Worm (Caenorhabditis elegans) whole organism, L4 larva: Measurements from ENCODE around the gene hlh-13.

Source experiments
- D1046.2 ChIP-seq: fragments of 200-800 bp; sonication (Bioruptor generic); IDR thresholded peaks from 2 replicates; pipeline ENCODE4 v1.3.6; 2022; ENCODE audit warnings: missing genetic modification characterization, missing compliant biosample characterization
- F44E2.7 ChIP-seq: fragments of 200-800 bp; sonication (Bioruptor generic); IDR thresholded peaks from 2 replicates; pipeline ENCODE4 v2.1.2; 2022; ENCODE audit warnings: missing genetic modification characterization, missing compliant biosample characterization
- F49E8.2 ChIP-seq: sonication (generic microtip); optimal IDR thresholded peaks from 2 replicates; lab custom pipeline; 2016; ENCODE audit warnings: missing compliant biosample characterization, mild to moderate bottlenecking, missing genetic modification characterization, borderline replicate concordance
- Y5F2A.4 ChIP-seq: fragments of 200-800 bp; sonication (Bioruptor generic); optimal IDR thresholded peaks from 2 replicates; lab custom pipeline; 2018; ENCODE audit warnings: mild to moderate bottlenecking, missing genetic modification characterization, missing compliant biosample characterization
- ZK546.5 ChIP-seq, 2 experiments: sonication (generic microtip); optimal IDR thresholded peaks; 2 replicates each; lab custom pipeline; 2017; ENCODE audit warnings: missing biosample characterization in 2 of 2, missing genetic modification characterization in 2 of 2
- aha-1 ChIP-seq: fragments of 150-350 bp; peaks from one replicate; lab custom pipeline; 2014; ENCODE audit warnings: missing biosample characterization, missing genetic modification characterization
- ceh-62 ChIP-seq: sonication (generic microtip); optimal IDR thresholded peaks from 2 replicates; lab custom pipeline; 2017; ENCODE audit warnings: missing biosample characterization, missing genetic modification characterization
- daf-12 ChIP-seq: fragments of 150-350 bp; optimal IDR thresholded peaks from 2 replicates; lab custom pipeline; 2014; ENCODE audit warnings: missing biosample characterization, missing genetic modification reagents, missing genetic modification characterization
- daf-16 ChIP-seq, 3 experiments: sonication (generic microtip); optimal IDR thresholded peaks; 2 replicates each; lab custom pipeline; 2016 to 2017; ENCODE audit warnings: missing genetic modification characterization in 3 of 3, missing genetic modification reagents in 3 of 3, mild to moderate bottlenecking in 2 of 3, missing compliant biosample characterization in 2 of 3, missing biosample characterization in 1 of 3, moderate library complexity in 1 of 3
- dmd-6 ChIP-seq: fragments of 200-800 bp; sonication (Bioruptor generic); IDR thresholded peaks from 2 replicates; pipeline ENCODE4 v1.3.6; 2022; ENCODE audit warnings: missing genetic modification reagents, missing genetic modification characterization, missing compliant biosample characterization
- dmd-9 ChIP-seq: fragments of 200-800 bp; sonication (Bioruptor generic); IDR thresholded peaks from 2 replicates; pipeline ENCODE4 v1.3.6; 2022; ENCODE audit warnings: missing genetic modification reagents, missing genetic modification characterization, missing compliant biosample characterization
- dpl-1 ChIP-seq: fragments of 150-350 bp; optimal IDR thresholded peaks from 2 replicates; lab custom pipeline; 2014; ENCODE audit warnings: missing biosample characterization, missing genetic modification reagents, missing genetic modification characterization
- dve-1 ChIP-seq: sonication (generic microtip); optimal IDR thresholded peaks from 2 replicates; lab custom pipeline; 2017; ENCODE audit warnings: antibody characterized with exemption, mild to moderate bottlenecking, missing genetic modification characterization, missing compliant biosample characterization; ENCODE audit not compliant: insufficient read depth
- egl-27 ChIP-seq: sonication (generic microtip); optimal IDR thresholded peaks from 3 replicates; lab custom pipeline; 2017; ENCODE audit warnings: missing biosample characterization, missing genetic modification reagents, missing genetic modification characterization
- hif-1 ChIP-seq, 2 experiments: sonication (generic microtip); optimal IDR thresholded peaks; 2 replicates each; lab custom pipeline; 2016 to 2017; ENCODE audit warnings: missing compliant biosample characterization in 2 of 2, missing genetic modification characterization in 2 of 2, missing genetic modification reagents in 2 of 2, missing genotype in 2 of 2, mild to moderate bottlenecking in 1 of 2
- hlh-11 ChIP-seq: fragments of 200-800 bp; sonication (Bioruptor generic); optimal IDR thresholded peaks from 2 replicates; lab custom pipeline; 2018; ENCODE audit warnings: mild to moderate bottlenecking, missing genetic modification characterization, missing compliant biosample characterization
- hlh-30 ChIP-seq: sonication (generic microtip); optimal IDR thresholded peaks from 2 replicates; lab custom pipeline; 2017; ENCODE audit warnings: antibody characterized with exemption, mild to moderate bottlenecking, missing genetic modification characterization, missing compliant biosample characterization; ENCODE audit not compliant: insufficient read depth
- hmg-1.1 ChIP-seq: fragments of 200-800 bp; sonication (Bioruptor generic); IDR thresholded peaks from 2 replicates; pipeline ENCODE4 v1.3.6; 2022; ENCODE audit warnings: missing genetic modification reagents, missing genetic modification characterization, missing compliant biosample characterization
- lin-1 ChIP-seq: fragments of 200-800 bp; sonication (Bioruptor generic); IDR thresholded peaks from 2 replicates; pipeline ENCODE4 v1.3.6; 2022; ENCODE audit warnings: missing genetic modification reagents, missing genetic modification characterization, missing compliant biosample characterization
- lin-13 ChIP-seq: fragments of 150-350 bp; optimal IDR thresholded peaks from 2 replicates; lab custom pipeline; 2014; ENCODE audit warnings: missing biosample characterization, missing genetic modification reagents, missing genetic modification characterization
- lin-38 ChIP-seq: fragments of 200-800 bp; sonication (Bioruptor generic); IDR thresholded peaks from 2 replicates; pipeline ENCODE4 v1.3.6; 2022; ENCODE audit warnings: missing genetic modification reagents, missing genetic modification characterization, missing compliant biosample characterization
- lsy-2 ChIP-seq, 2 experiments: fragments of 150-350 bp in 1 of 2; sonication (generic microtip) in 1 of 2; optimal IDR thresholded peaks; 2 replicates each; lab custom pipeline; 2014 to 2017; ENCODE audit warnings: missing biosample characterization in 2 of 2, missing genetic modification characterization in 2 of 2
- madf-5 ChIP-seq, 2 experiments: fragments of 200-800 bp; sonication (Bioruptor generic); IDR thresholded peaks; 2 replicates each; pipeline ENCODE4 v1.3.6; 2022; ENCODE audit warnings: missing compliant biosample characterization in 2 of 2, missing genetic modification characterization in 2 of 2
- mdl-1 ChIP-seq, 2 experiments: fragments of 150-350 bp in 1 of 2; sonication (generic microtip) in 1 of 2; optimal IDR thresholded peaks; 2 replicates each; lab custom pipeline; 2014 to 2017; ENCODE audit warnings: missing biosample characterization in 2 of 2, missing genetic modification characterization in 2 of 2
- mep-1 ChIP-seq: fragments of 150-350 bp; sonication (generic microtip); optimal IDR thresholded peaks from 3 replicates; lab custom pipeline; 2014; ENCODE audit warnings: missing biosample characterization, missing genetic modification characterization
- mes-2 ChIP-seq: sonication (generic microtip); optimal IDR thresholded peaks from 2 replicates; lab custom pipeline; 2016; ENCODE audit warnings: missing genotype, mild to moderate bottlenecking, missing genetic modification characterization, missing compliant biosample characterization; ENCODE audit not compliant: poor library complexity, severe bottlenecking
- mxl-3 ChIP-seq: fragments of 200-800 bp; sonication (Bioruptor generic); optimal IDR thresholded peaks from 2 replicates; lab custom pipeline; 2018; ENCODE audit warnings: mild to moderate bottlenecking, missing genetic modification characterization, missing compliant biosample characterization
- nhr-237 ChIP-seq: sonication (generic microtip); optimal IDR thresholded peaks from 2 replicates; lab custom pipeline; 2017; ENCODE audit warnings: missing biosample characterization, missing genetic modification characterization
- nhr-28 ChIP-seq: fragments of 150-350 bp; optimal IDR thresholded peaks from 2 replicates; lab custom pipeline; 2014; ENCODE audit warnings: missing biosample characterization, missing genetic modification characterization
- nhr-42 ChIP-seq: fragments of 200-800 bp; sonication (Bioruptor generic); IDR thresholded peaks from 2 replicates; pipeline ENCODE4 v1.3.6; 2022; ENCODE audit warnings: missing genetic modification characterization, missing compliant biosample characterization
- nhr-48 ChIP-seq: sonication (generic microtip); optimal IDR thresholded peaks from 2 replicates; lab custom pipeline; 2016; ENCODE audit warnings: mild to moderate bottlenecking, missing genetic modification characterization, missing compliant biosample characterization
- nhr-6 ChIP-seq: fragments of 150-350 bp; optimal IDR thresholded peaks from 2 replicates; lab custom pipeline; 2014; ENCODE audit warnings: missing biosample characterization, missing genetic modification characterization
- nhr-76 ChIP-seq: fragments of 150-350 bp; optimal IDR thresholded peaks from 2 replicates; lab custom pipeline; 2014; ENCODE audit warnings: missing biosample characterization, missing genetic modification characterization
- rbr-2 ChIP-seq: sonication (generic microtip); optimal IDR thresholded peaks from 2 replicates; lab custom pipeline; 2016; ENCODE audit warnings: missing genotype, missing genetic modification characterization, missing compliant biosample characterization
- set-16 ChIP-seq: fragments of 200-800 bp; sonication (Bioruptor generic); IDR thresholded peaks from 2 replicates; pipeline ENCODE4 v1.3.6; 2022; ENCODE audit warnings: missing genetic modification reagents, missing genetic modification characterization, missing compliant biosample characterization
- spr-3 ChIP-seq: fragments of 200-800 bp; sonication (Bioruptor generic); optimal IDR thresholded peaks from 2 replicates; lab custom pipeline; 2018; ENCODE audit warnings: mild to moderate bottlenecking, missing genetic modification characterization, missing compliant biosample characterization
- unc-130 ChIP-seq: sonication (generic microtip); optimal IDR thresholded peaks from 2 replicates; lab custom pipeline; 2016; ENCODE audit warnings: missing genetic modification reagents, missing genetic modification characterization, missing compliant biosample characterization
- unc-62 ChIP-seq, 3 experiments: fragments of 150-350 bp in 1 of 3; sonication (generic microtip); optimal IDR thresholded peaks in 2 of 3; peaks in 1 of 3; 1 replicate in 1 of 3; 2 replicates in 2 of 3; lab custom pipeline; 2014 to 2017; ENCODE audit warnings: missing biosample characterization in 3 of 3, missing genetic modification characterization in 3 of 3, missing genetic modification reagents in 3 of 3, missing genotype in 1 of 3
- ztf-7 ChIP-seq: fragments of 150-350 bp; optimal IDR thresholded peaks from 2 replicates; lab custom pipeline; 2014; ENCODE audit warnings: missing biosample characterization, missing genetic modification characterization

hlh-13 gene

ce11 chrX:4255366-4255765 is 6.3 kb downstream of the hlh-13 start:
- TF ChIP-seq D1046.2 (GFP tag; lab: Robert Waterston, UW) (0 out of 2 replicates have a peak, but pooled peaks have one; percentile 27), lin-38 (GFP tag; lab: Robert Waterston, UW) (no peak), ztf-7 (no peak), unc-62 (GFP tag; optimal IDR thresholded peaks at IDR 0.05 in 1 of 2; lab: Kevin White, UChicago) (peak in 1 of 2 experiments; percentile 64), unc-62 (tag; optimal IDR thresholded peaks at IDR 0.05; lab: Kevin White, UChicago) (no peak), set-16 (GFP tag; lab: Robert Waterston, UW) (peak; percentile 81)

ce11 chrX:4256761-4257160 is 7.7 kb downstream of the hlh-13 start, which contains the start of gene srv-6:
Gene srv-6, plus strand, starts transcription at chrX:4257061.
- TF ChIP-seq dve-1 = no peak
- no peak for TF ChIP-seq spr-3 (GFP tag; lab: Kevin White, UChicago)
- TF ChIP-seq nhr-76 (tag; lab: Kevin White, UChicago) = no peak
- TF ChIP-seq F44E2.7 (GFP tag; lab: Robert Waterston, UW) = no peak
- no peak for TF ChIP-seq unc-130
- TF ChIP-seq lsy-2 (tag; optimal IDR thresholded peaks at IDR 0.05; lab: Kevin White, UChicago) = no peak
- TF ChIP-seq lin-13 = no peak
- no peak for TF ChIP-seq egl-27 (tag; lab: Kevin White, UChicago)
- TF ChIP-seq lin-1 (GFP tag; lab: Robert Waterston, UW) = no peak
- no peak for TF ChIP-seq mdl-1 (tag; optimal IDR thresholded peaks at IDR 0.05; lab: Kevin White, UChicago)
- TF ChIP-seq, all 104 proteins: peak for 0

ce11 chrX:4260297-4260696 is 11.2 kb downstream of the hlh-13 start, which contains the start of gene C52B9.4:
Gene C52B9.4, plus strand, starts transcription at chrX:4260652.
- TF ChIP-seq nhr-237 (tag; lab: Kevin White, UChicago) = no peak
- peak; percentile 41 for TF ChIP-seq hlh-30 (tag; lab: Kevin White, UChicago)
- TF ChIP-seq nhr-48 = peak; percentile 85
- TF ChIP-seq mxl-3 (GFP tag; lab: Kevin White, UChicago) = peak; percentile 28
- TF ChIP-seq lsy-2 (tag; optimal IDR thresholded peaks at IDR 0.05; lab: Kevin White, UChicago) = peak in 1 of 2 experiments; percentile 58
- 0 out of 2 replicates have a peak, but pooled peaks have one; percentile 42 for TF ChIP-seq nhr-42
- TF ChIP-seq hlh-11 (tag; lab: Kevin White, UChicago) = peak; percentile 58
- no peak for TF ChIP-seq Y5F2A.4 (GFP tag; lab: Kevin White, UChicago)
- peak; percentile 76 for TF ChIP-seq hmg-1.1 (GFP tag; lab: Robert Waterston, UW)
- TF ChIP-seq nhr-28 = peak; percentile 27
- TF ChIP-seq hif-1 (tag; optimal IDR thresholded peaks at IDR 0.05; lab: Kevin White, UChicago) = peak in 1 of 2 experiments; percentile 27
- no peak for TF ChIP-seq daf-16 (GFP tag; optimal IDR thresholded peaks at IDR 0.05; lab: Kevin White, UChicago)
- TF ChIP-seq daf-16 (tag; optimal IDR thresholded peaks at IDR 0.05; lab: Kevin White, UChicago) = peak; percentile 58
- TF ChIP-seq dmd-6 = peak; percentile 60
- no peak for TF ChIP-seq daf-12 (tag; lab: Kevin White, UChicago)
- TF ChIP-seq ceh-62 (tag; lab: Kevin White, UChicago) = no peak
- peak; percentile 68 for TF ChIP-seq aha-1 (tag; lab: Kevin White, UChicago)
- TF ChIP-seq mep-1 (tag; lab: Kevin White, UChicago) = peak; percentile 32
- peak; percentile 45 for TF ChIP-seq dve-1
- TF ChIP-seq dpl-1 = peak; percentile 15
- no peak for TF ChIP-seq madf-5 (GFP tag; IDR thresholded peaks at IDR 0.05; lab: Robert Waterston, UW)
- peak; percentile 59 for TF ChIP-seq mes-2 (tag; lab: Kevin White, UChicago)
- peak; percentile 34 for TF ChIP-seq nhr-6 (tag; lab: Kevin White, UChicago)
- no peak for TF ChIP-seq ZK546.5 (tag; optimal IDR thresholded peaks at IDR 0.05; lab: Kevin White, UChicago)
- no peak for TF ChIP-seq dmd-9 (GFP tag; lab: Robert Waterston, UW)
- peak; percentile 45 for TF ChIP-seq rbr-2
- TF ChIP-seq ztf-7 = peak; percentile 11
- no peak for TF ChIP-seq F49E8.2
